Fruit fly (Drosophila melanogaster) Kc167 (cell line): ENCODE data around the gene CG14207.

Source experiments
- Myc ChIP-seq: fragments of >200 bp; optimal IDR thresholded peaks from 2 replicates; lab custom pipeline; 2017; ENCODE audit warnings: missing external identifiers
- Sin3A ChIP-seq: fragments of >200 bp; optimal IDR thresholded peaks from 2 replicates; lab custom pipeline; 2018; ENCODE audit warnings: missing external identifiers
- h ChIP-seq: fragments of >200 bp; optimal IDR thresholded peaks from 3 replicates; lab custom pipeline; 2018; ENCODE audit warnings: missing external identifiers
- insv ChIP-seq: fragments of >200 bp; optimal IDR thresholded peaks from 3 replicates; lab custom pipeline; 2018; ENCODE audit warnings: missing external identifiers
- psq ChIP-seq: fragments of >200 bp; optimal IDR thresholded peaks from 2 replicates; lab custom pipeline; 2017; ENCODE audit warnings: missing external identifiers
- ttk ChIP-seq: sonication (Bioruptor generic); optimal IDR thresholded peaks from 2 replicates; lab custom pipeline; 2017; ENCODE audit warnings: missing external identifiers

dm6 chrX:19592309-19592708 is 12.7 kb upstream of the CG14207 start, which contains the start of gene CG14205:
- no peak for TF ChIP-seq Sin3A
- no peak for TF ChIP-seq psq (lab: Kevin White, UChicago)
- TF ChIP-seq h (lab: Kevin White, UChicago): no peak
- no peak for TF ChIP-seq ttk
- TF ChIP-seq insv (lab: Kevin White, UChicago): no peak
- no peak for TF ChIP-seq Myc (lab: Kevin White, UChicago)
